Worm (Caenorhabditis elegans) whole organism, L4 larva: Measurements from ENCODE around the gene afmd-1.
A peak's percentile ranks its signal among the peaks of the same experiment; 100 is the strongest.

Source experiments
- F10B5.3 ChIP-seq: sonication (generic microtip); optimal IDR thresholded peaks from 2 replicates; lab custom pipeline; 2016; ENCODE audit warnings: mild to moderate bottlenecking, missing genetic modification characterization, missing compliant biosample characterization
- F49E8.2 ChIP-seq: sonication (generic microtip); optimal IDR thresholded peaks from 2 replicates; lab custom pipeline; 2016; ENCODE audit warnings: missing compliant biosample characterization, mild to moderate bottlenecking, missing genetic modification characterization, borderline replicate concordance
- T20F7.1 ChIP-seq: fragments of 200-800 bp; sonication (Bioruptor generic); optimal IDR thresholded peaks from 2 replicates; lab custom pipeline; 2018; ENCODE audit warnings: mild to moderate bottlenecking, missing genetic modification characterization, missing compliant biosample characterization
- Y105C5A.15 ChIP-seq: fragments of 200-800 bp; sonication (Bioruptor generic); IDR thresholded peaks from 2 replicates; pipeline ENCODE4 v1.3.6; 2022; ENCODE audit warnings: missing genetic modification characterization, missing compliant biosample characterization
- Y5F2A.4 ChIP-seq: fragments of 200-800 bp; sonication (Bioruptor generic); optimal IDR thresholded peaks from 2 replicates; lab custom pipeline; 2018; ENCODE audit warnings: mild to moderate bottlenecking, missing genetic modification characterization, missing compliant biosample characterization
- ZK337.2 ChIP-seq: fragments of 200-800 bp; sonication (Bioruptor generic); IDR thresholded peaks from 2 replicates; pipeline ENCODE4 v1.3.6; 2022; ENCODE audit warnings: missing genetic modification reagents, missing genetic modification characterization, missing compliant biosample characterization
- aha-1 ChIP-seq: fragments of 150-350 bp; peaks from one replicate; lab custom pipeline; 2014; ENCODE audit warnings: missing biosample characterization, missing genetic modification characterization
- ama-1 ChIP-seq: fragments of 150-350 bp; optimal IDR thresholded peaks from 2 replicates; lab custom pipeline; 2014; ENCODE audit warnings: inconsistent platforms, mixed read lengths
- arid-1 ChIP-seq: fragments of 200-800 bp; sonication (Bioruptor generic); conservative IDR thresholded peaks from 2 replicates; pipeline ENCODE4 v1.3.6; 2022; ENCODE audit warnings: missing genetic modification reagents, missing genetic modification characterization, missing compliant biosample characterization
- ceh-32 ChIP-seq: sonication (generic microtip); optimal IDR thresholded peaks from 2 replicates; lab custom pipeline; 2016; ENCODE audit warnings: mild to moderate bottlenecking, missing genetic modification characterization, missing compliant biosample characterization; ENCODE audit not compliant: poor library complexity
- ceh-62 ChIP-seq: sonication (generic microtip); optimal IDR thresholded peaks from 2 replicates; lab custom pipeline; 2017; ENCODE audit warnings: missing biosample characterization, missing genetic modification characterization
- ces-1 ChIP-seq: fragments of 150-350 bp; sonication (generic microtip); optimal IDR thresholded peaks from 4 replicates; lab custom pipeline; 2014; ENCODE audit warnings: missing biosample characterization, missing genetic modification reagents, missing genetic modification characterization
- cey-2 ChIP-seq: sonication (generic microtip); optimal IDR thresholded peaks from 3 replicates; lab custom pipeline; 2017; ENCODE audit warnings: missing genetic modification characterization, mild to moderate bottlenecking, missing compliant biosample characterization, antibody characterized with exemption, borderline replicate concordance; ENCODE audit not compliant: insufficient read depth
- ctbp-1 ChIP-seq: fragments of 200-800 bp; sonication (Bioruptor generic); IDR thresholded peaks from 2 replicates; pipeline ENCODE4 v1.3.6; 2022; ENCODE audit warnings: missing genetic modification reagents, missing genetic modification characterization, missing compliant biosample characterization
- daf-12 ChIP-seq: fragments of 150-350 bp; optimal IDR thresholded peaks from 2 replicates; lab custom pipeline; 2014; ENCODE audit warnings: missing biosample characterization, missing genetic modification reagents, missing genetic modification characterization
- daf-16 ChIP-seq, 3 experiments: sonication (generic microtip); optimal IDR thresholded peaks; 2 replicates each; lab custom pipeline; 2016 to 2017; ENCODE audit warnings: missing genetic modification characterization in 3 of 3, missing genetic modification reagents in 3 of 3, mild to moderate bottlenecking in 2 of 3, missing compliant biosample characterization in 2 of 3, missing biosample characterization in 1 of 3, moderate library complexity in 1 of 3
- daf-19 ChIP-seq: fragments of 200-800 bp; sonication (Bioruptor generic); conservative IDR thresholded peaks from 2 replicates; pipeline ENCODE4 v1.3.6; 2022; ENCODE audit warnings: missing genetic modification characterization, missing compliant biosample characterization
- dve-1 ChIP-seq: sonication (generic microtip); optimal IDR thresholded peaks from 2 replicates; lab custom pipeline; 2017; ENCODE audit warnings: antibody characterized with exemption, mild to moderate bottlenecking, missing genetic modification characterization, missing compliant biosample characterization; ENCODE audit not compliant: insufficient read depth
- fkh-10 ChIP-seq: fragments of 150-350 bp; optimal IDR thresholded peaks from 2 replicates; lab custom pipeline; 2014; ENCODE audit warnings: missing biosample characterization, missing genetic modification reagents, missing genetic modification characterization
- fos-1 ChIP-seq: fragments of 150-350 bp; optimal IDR thresholded peaks from 2 replicates; lab custom pipeline; 2014; ENCODE audit warnings: missing biosample characterization, missing genetic modification characterization
- hif-1 ChIP-seq, 2 experiments: sonication (generic microtip); optimal IDR thresholded peaks; 2 replicates each; lab custom pipeline; 2016 to 2017; ENCODE audit warnings: missing compliant biosample characterization in 2 of 2, missing genetic modification characterization in 2 of 2, missing genetic modification reagents in 2 of 2, missing genotype in 2 of 2, mild to moderate bottlenecking in 1 of 2
- hmg-1.1 ChIP-seq: fragments of 200-800 bp; sonication (Bioruptor generic); IDR thresholded peaks from 2 replicates; pipeline ENCODE4 v1.3.6; 2022; ENCODE audit warnings: missing genetic modification reagents, missing genetic modification characterization, missing compliant biosample characterization
- lin-13 ChIP-seq: fragments of 150-350 bp; optimal IDR thresholded peaks from 2 replicates; lab custom pipeline; 2014; ENCODE audit warnings: missing biosample characterization, missing genetic modification reagents, missing genetic modification characterization
- lin-38 ChIP-seq: fragments of 200-800 bp; sonication (Bioruptor generic); IDR thresholded peaks from 2 replicates; pipeline ENCODE4 v1.3.6; 2022; ENCODE audit warnings: missing genetic modification reagents, missing genetic modification characterization, missing compliant biosample characterization
- lir-3 ChIP-seq: sonication (generic microtip); optimal IDR thresholded peaks from 2 replicates; lab custom pipeline; 2016; ENCODE audit warnings: mild to moderate bottlenecking, missing genetic modification characterization, missing compliant biosample characterization
- madf-5 ChIP-seq, 2 experiments: fragments of 200-800 bp; sonication (Bioruptor generic); IDR thresholded peaks; 2 replicates each; pipeline ENCODE4 v1.3.6; 2022; ENCODE audit warnings: missing compliant biosample characterization in 2 of 2, missing genetic modification characterization in 2 of 2
- mdt-29 ChIP-seq: fragments of 200-800 bp; sonication (Bioruptor generic); IDR thresholded peaks from 2 replicates; pipeline ENCODE4 v1.3.6; 2022; ENCODE audit warnings: missing genetic modification reagents, missing genetic modification characterization, missing compliant biosample characterization
- nhr-10 ChIP-seq: fragments of 150-350 bp; optimal IDR thresholded peaks from 2 replicates; lab custom pipeline; 2014; ENCODE audit warnings: missing biosample characterization, missing genetic modification characterization
- nhr-102 ChIP-seq: sonication (generic microtip); optimal IDR thresholded peaks from 2 replicates; lab custom pipeline; 2016; ENCODE audit warnings: mild to moderate bottlenecking, missing genetic modification characterization, moderate library complexity, missing compliant biosample characterization
- nhr-11 ChIP-seq: fragments of 150-350 bp; optimal IDR thresholded peaks from 2 replicates; lab custom pipeline; 2014; ENCODE audit warnings: missing biosample characterization, missing genetic modification characterization
- nhr-111 ChIP-seq: fragments of 200-800 bp; sonication (Bioruptor generic); optimal IDR thresholded peaks from 2 replicates; lab custom pipeline; 2018; ENCODE audit warnings: mild to moderate bottlenecking, missing genetic modification characterization, missing compliant biosample characterization
- nhr-25 ChIP-seq: sonication (generic microtip); optimal IDR thresholded peaks from 2 replicates; lab custom pipeline; 2017; ENCODE audit warnings: missing genetic modification characterization, mild to moderate bottlenecking, missing compliant biosample characterization, antibody characterized with exemption, moderate library complexity, borderline replicate concordance; ENCODE audit not compliant: insufficient read depth
- nhr-28 ChIP-seq: fragments of 150-350 bp; optimal IDR thresholded peaks from 2 replicates; lab custom pipeline; 2014; ENCODE audit warnings: missing biosample characterization, missing genetic modification characterization
- nhr-41 ChIP-seq: fragments of 200-800 bp; sonication (Bioruptor generic); IDR thresholded peaks from 2 replicates; pipeline ENCODE4 v1.3.6; 2022; ENCODE audit warnings: missing genetic modification reagents, missing genetic modification characterization, missing compliant biosample characterization
- nhr-42 ChIP-seq: fragments of 200-800 bp; sonication (Bioruptor generic); IDR thresholded peaks from 2 replicates; pipeline ENCODE4 v1.3.6; 2022; ENCODE audit warnings: missing genetic modification characterization, missing compliant biosample characterization
- nhr-6 ChIP-seq: fragments of 150-350 bp; optimal IDR thresholded peaks from 2 replicates; lab custom pipeline; 2014; ENCODE audit warnings: missing biosample characterization, missing genetic modification characterization
- nhr-76 ChIP-seq: fragments of 150-350 bp; optimal IDR thresholded peaks from 2 replicates; lab custom pipeline; 2014; ENCODE audit warnings: missing biosample characterization, missing genetic modification characterization
- nhr-77 ChIP-seq: fragments of 150-350 bp; optimal IDR thresholded peaks from 2 replicates; lab custom pipeline; 2014; ENCODE audit warnings: missing biosample characterization, missing genetic modification characterization
- php-3 ChIP-seq: fragments of 200-800 bp; sonication (Bioruptor generic); IDR thresholded peaks from 2 replicates; pipeline ENCODE4 v1.3.6; 2022; ENCODE audit warnings: missing genetic modification reagents, missing genetic modification characterization, missing compliant biosample characterization
- pqm-1 ChIP-seq: sonication (generic microtip); optimal IDR thresholded peaks from 2 replicates; lab custom pipeline; 2017; ENCODE audit warnings: missing biosample characterization, missing genetic modification characterization
- rbr-2 ChIP-seq: sonication (generic microtip); optimal IDR thresholded peaks from 2 replicates; lab custom pipeline; 2016; ENCODE audit warnings: missing genotype, missing genetic modification characterization, missing compliant biosample characterization
- skn-1 ChIP-seq: fragments of 150-350 bp; optimal IDR thresholded peaks from 2 replicates; lab custom pipeline; 2014; ENCODE audit warnings: missing biosample characterization, missing genetic modification characterization
- tag-97 ChIP-seq: fragments of 200-800 bp; sonication (Bioruptor generic); IDR thresholded peaks from 2 replicates; pipeline ENCODE4 v1.3.6; 2022; ENCODE audit warnings: missing genetic modification characterization, missing compliant biosample characterization
- tra-1 ChIP-seq: fragments of 200-800 bp; sonication (Bioruptor generic); IDR thresholded peaks from 2 replicates; pipeline ENCODE4 v1.3.6; 2022; ENCODE audit warnings: missing genetic modification reagents, missing genetic modification characterization, missing compliant biosample characterization
- unc-130 ChIP-seq: sonication (generic microtip); optimal IDR thresholded peaks from 2 replicates; lab custom pipeline; 2016; ENCODE audit warnings: missing genetic modification reagents, missing genetic modification characterization, missing compliant biosample characterization
- unc-39 ChIP-seq: sonication (generic microtip); optimal IDR thresholded peaks from 2 replicates; lab custom pipeline; 2017; ENCODE audit warnings: missing biosample characterization, missing genetic modification characterization
- zag-1 ChIP-seq: fragments of 150-350 bp; optimal IDR thresholded peaks from 2 replicates; lab custom pipeline; 2014; ENCODE audit warnings: missing biosample characterization, missing genetic modification characterization
- zfp-3 ChIP-seq: fragments of 200-800 bp; sonication (Bioruptor generic); conservative IDR thresholded peaks from 2 replicates; pipeline ENCODE4 v1.3.6; 2022; ENCODE audit warnings: missing genetic modification reagents, missing genetic modification characterization, missing compliant biosample characterization
- zip-11 ChIP-seq: fragments of 200-800 bp; sonication (Bioruptor generic); IDR thresholded peaks from 2 replicates; pipeline ENCODE4 v1.3.6; 2022; ENCODE audit warnings: missing genetic modification characterization, missing compliant biosample characterization
- zip-2 ChIP-seq: fragments of 150-350 bp; optimal IDR thresholded peaks from 2 replicates; lab custom pipeline; 2014; ENCODE audit warnings: missing biosample characterization, missing genetic modification characterization
- ztf-11 ChIP-seq: fragments of 150-350 bp; optimal IDR thresholded peaks from 2 replicates; lab custom pipeline; 2014; ENCODE audit warnings: missing biosample characterization, missing genetic modification characterization
- ztf-7 ChIP-seq: fragments of 150-350 bp; optimal IDR thresholded peaks from 2 replicates; lab custom pipeline; 2014; ENCODE audit warnings: missing biosample characterization, missing genetic modification characterization

The afmd-1 gene

ce11 chrIV:7235382-7235917 lies 8.6 kb upstream of the afmd-1 start (continued):
- TF ChIP-seq hif-1 (tag; optimal IDR thresholded peaks at IDR 0.05; lab: Kevin White, UChicago) (no peak), ztf-7 (tag; lab: Kevin White, UChicago) (no peak), nhr-28 (tag; lab: Kevin White, UChicago) (peak; percentile 89), lin-13 (GFP tag; lab: Kevin White, UChicago) (no peak), unc-39 (tag; lab: Kevin White, UChicago) (no peak), arid-1 (GFP tag; lab: Robert Waterston, UW) (no peak), ama-1 (lab: Kevin White, UChicago) (no peak), nhr-77 (tag; lab: Kevin White, UChicago) (no peak), hmg-1.1 (GFP tag; lab: Robert Waterston, UW) (peak; percentile 80), nhr-76 (tag; lab: Kevin White, UChicago) (no peak), nhr-6 (tag; lab: Kevin White, UChicago) (no peak), fos-1 (no peak), zag-1 (tag; lab: Kevin White, UChicago) (no peak), pqm-1 (tag; lab: Kevin White, UChicago) (peak; percentile 96), nhr-41 (GFP tag; lab: Robert Waterston, UW) (no peak), nhr-42 (GFP tag; lab: Robert Waterston, UW) (0 out of 2 replicates have a peak, but pooled peaks have one; percentile 43), ZK337.2 (no peak), zfp-3 (GFP tag; lab: Robert Waterston, UW) (no peak), ces-1 (GFP tag; lab: Kevin White, UChicago) (no peak), T20F7.1 (GFP tag; lab: Kevin White, UChicago) (no peak), Y105C5A.15 (no peak), F49E8.2 (no peak), ztf-11 (tag; lab: Kevin White, UChicago) (no peak), unc-130 (GFP tag; lab: Kevin White, UChicago) (no peak), Y5F2A.4 (no peak), nhr-10 (no peak), ceh-62 (tag; lab: Kevin White, UChicago) (no peak), madf-5 (GFP tag; IDR thresholded peaks at IDR 0.05; lab: Robert Waterston, UW) (no peak), lin-38 (GFP tag; lab: Robert Waterston, UW) (no peak), nhr-102 (tag; lab: Kevin White, UChicago) (no peak), tag-97 (GFP tag; lab: Robert Waterston, UW) (no peak), daf-12 (tag; lab: Kevin White, UChicago) (no peak), cey-2 (tag; lab: Kevin White, UChicago) (no peak), daf-16 (GFP tag; optimal IDR thresholded peaks at IDR 0.05; lab: Kevin White, UChicago) (peak in 1 of 2 experiments; percentile 43), daf-16 (tag; optimal IDR thresholded peaks at IDR 0.05; lab: Kevin White, UChicago) (peak; percentile 18), skn-1 (tag; lab: Kevin White, UChicago) (no peak), dve-1 (peak; percentile 78), rbr-2 (tag; lab: Kevin White, UChicago) (peak; percentile 64), ctbp-1 (no peak), F10B5.3 (tag; lab: Kevin White, UChicago) (no peak), zip-11 (GFP tag; lab: Robert Waterston, UW) (no peak), nhr-111 (no peak), zip-2 (tag; lab: Kevin White, UChicago) (no peak), fkh-10 (peak; percentile 56), ceh-32 (tag; lab: Kevin White, UChicago) (no peak), lir-3 (tag; lab: Kevin White, UChicago) (no peak), daf-19 (GFP tag; lab: Robert Waterston, UW) (no peak), nhr-25 (no peak), php-3 (GFP tag; lab: Robert Waterston, UW) (peak; percentile 62; the same call in 1 of the 2 replicates), tra-1 (GFP tag; lab: Robert Waterston, UW) (no peak), nhr-11 (tag; lab: Kevin White, UChicago) (peak; percentile 57), mdt-29 (no peak), aha-1 (peak; percentile 28)
